Worm (Caenorhabditis elegans) whole organism, L2 larva: ENCODE results near the gene magu-4.
A peak's percentile ranks its signal among the peaks of the same experiment; 100 is the strongest.

Experiments
- C34F6.9 ChIP-seq: fragments of 150-350 bp; optimal IDR thresholded peaks from 2 replicates; lab custom pipeline; 2014; ENCODE audit warnings: missing biosample characterization, missing genetic modification characterization
- R02D3.7 ChIP-seq: fragments of 150-350 bp; optimal IDR thresholded peaks from 2 replicates; lab custom pipeline; 2014; ENCODE audit warnings: missing biosample characterization, missing genetic modification characterization
- fos-1 ChIP-seq: fragments of 150-350 bp; optimal IDR thresholded peaks from 2 replicates; lab custom pipeline; 2014; ENCODE audit warnings: missing biosample characterization, missing genetic modification characterization
- sma-9 ChIP-seq, 2 experiments: fragments of 150-350 bp in 1 of 2; sonication (generic microtip) in 1 of 2; optimal IDR thresholded peaks; 2 replicates each; lab custom pipeline; 2014 to 2016; ENCODE audit warnings: missing genetic modification characterization in 2 of 2, mild to moderate bottlenecking in 1 of 2, missing biosample characterization in 1 of 2, missing compliant biosample characterization in 1 of 2, missing genetic modification reagents in 1 of 2, moderate library complexity in 1 of 2
- ztf-11 ChIP-seq: sonication (generic microtip); optimal IDR thresholded peaks from 2 replicates; lab custom pipeline; 2017; ENCODE audit warnings: missing biosample characterization, missing genetic modification characterization

- TF ChIP-seq R02D3.7 = no peak
- peak; percentile 8 for TF ChIP-seq C34F6.9 (tag; lab: Kevin White, UChicago)
- TF ChIP-seq sma-9 (GFP tag; optimal IDR thresholded peaks at IDR 0.05; lab: Kevin White, UChicago) = no peak
- TF ChIP-seq sma-9 (tag; optimal IDR thresholded peaks at IDR 0.05; lab: Kevin White, UChicago) = no peak
- peak; percentile 46 for TF ChIP-seq fos-1 (tag; lab: Kevin White, UChicago)
- TF ChIP-seq ztf-11 (tag; lab: Kevin White, UChicago) = no peak
Observed at ce11 chrIV:10007758-10008157, 1.8 kb upstream of the magu-4 start.
